Worm (Caenorhabditis elegans) whole organism, L2 larva: Measurements from ENCODE around the gene F01D5.5.

Experiments
- C34F6.9 ChIP-seq: fragments of 150-350 bp; optimal IDR thresholded peaks from 2 replicates; lab custom pipeline; 2014; ENCODE audit warnings: missing biosample characterization, missing genetic modification characterization
- F13H6.1 ChIP-seq: sonication (generic microtip); optimal IDR thresholded peaks from 2 replicates; lab custom pipeline; 2016; ENCODE audit warnings: missing genetic modification characterization, missing compliant biosample characterization
- R02D3.7 ChIP-seq: fragments of 150-350 bp; optimal IDR thresholded peaks from 2 replicates; lab custom pipeline; 2014; ENCODE audit warnings: missing biosample characterization, missing genetic modification characterization
- Y55F3AM.14 ChIP-seq: fragments of 200-800 bp; sonication (Bioruptor generic); optimal IDR thresholded peaks from 2 replicates; lab custom pipeline; 2018; ENCODE audit warnings: mild to moderate bottlenecking, missing genetic modification characterization, missing compliant biosample characterization
- alr-1 ChIP-seq: fragments of 150-350 bp; optimal IDR thresholded peaks from 2 replicates; lab custom pipeline; 2014; ENCODE audit warnings: missing biosample characterization, missing genetic modification characterization
- ama-1 ChIP-seq: fragments of 150-350 bp; optimal IDR thresholded peaks from 2 replicates; lab custom pipeline; 2018; ENCODE audit warnings: inconsistent platforms
- blmp-1 ChIP-seq: sonication (generic microtip); optimal IDR thresholded peaks from 2 replicates; lab custom pipeline; 2017; ENCODE audit warnings: missing genetic modification characterization, mild to moderate bottlenecking, missing compliant biosample characterization, antibody characterized with exemption, moderate library complexity; ENCODE audit not compliant: insufficient read depth
- ceh-16 ChIP-seq: fragments of 150-350 bp; optimal IDR thresholded peaks from 2 replicates; lab custom pipeline; 2014; ENCODE audit warnings: missing biosample characterization, missing genetic modification characterization
- ceh-82 ChIP-seq: fragments of 150-350 bp; optimal IDR thresholded peaks from 2 replicates; lab custom pipeline; 2014; ENCODE audit warnings: missing biosample characterization, missing genetic modification characterization
- crh-2 ChIP-seq: sonication (generic microtip); optimal IDR thresholded peaks from 2 replicates; lab custom pipeline; 2017; ENCODE audit warnings: missing biosample characterization, missing genetic modification characterization
- elt-3 ChIP-seq: sonication (generic microtip); optimal IDR thresholded peaks from 2 replicates; lab custom pipeline; 2017; ENCODE audit warnings: missing biosample characterization, missing genetic modification characterization
- fos-1 ChIP-seq: fragments of 150-350 bp; optimal IDR thresholded peaks from 2 replicates; lab custom pipeline; 2014; ENCODE audit warnings: missing biosample characterization, missing genetic modification characterization
- gmeb-1 ChIP-seq: fragments of 150-350 bp; optimal IDR thresholded peaks from 2 replicates; lab custom pipeline; 2014; ENCODE audit warnings: missing biosample characterization, missing genetic modification characterization
- lin-11 ChIP-seq: fragments of 150-350 bp; sonication (generic microtip); optimal IDR thresholded peaks from 2 replicates; lab custom pipeline; 2014; ENCODE audit warnings: missing biosample characterization, missing genetic modification characterization, inconsistent platforms, mixed read lengths
- lin-13 ChIP-seq: fragments of 150-350 bp; optimal IDR thresholded peaks from 2 replicates; lab custom pipeline; 2014; ENCODE audit warnings: missing biosample characterization, missing genetic modification reagents, missing genetic modification characterization
- lin-39 ChIP-seq: fragments of 150-350 bp; optimal IDR thresholded peaks from 2 replicates; lab custom pipeline; 2014; ENCODE audit warnings: missing biosample characterization, missing genetic modification reagents, missing genetic modification characterization
- mab-5 ChIP-seq: fragments of 150-350 bp; optimal IDR thresholded peaks from 2 replicates; lab custom pipeline; 2014; ENCODE audit warnings: missing biosample characterization, missing genetic modification characterization
- mbf-1 ChIP-seq: sonication (generic microtip); optimal IDR thresholded peaks from 2 replicates; lab custom pipeline; 2017; ENCODE audit warnings: missing biosample characterization, missing genetic modification characterization
- nhr-10 ChIP-seq: sonication (generic microtip); optimal IDR thresholded peaks from 2 replicates; lab custom pipeline; 2017; ENCODE audit warnings: missing biosample characterization, missing genetic modification characterization
- nhr-11 ChIP-seq: fragments of 150-350 bp; optimal IDR thresholded peaks from 2 replicates; lab custom pipeline; 2014; ENCODE audit warnings: missing biosample characterization, missing genetic modification characterization
- nhr-12 ChIP-seq: fragments of 150-350 bp; optimal IDR thresholded peaks from 2 replicates; lab custom pipeline; 2014; ENCODE audit warnings: missing biosample characterization, missing genetic modification characterization
- nhr-21 ChIP-seq: fragments of 150-350 bp; optimal IDR thresholded peaks from 2 replicates; lab custom pipeline; 2014; ENCODE audit warnings: missing biosample characterization, missing genetic modification characterization
- nhr-237 ChIP-seq: fragments of 150-350 bp; optimal IDR thresholded peaks from 2 replicates; lab custom pipeline; 2014; ENCODE audit warnings: missing biosample characterization, missing genetic modification characterization
- nhr-25 ChIP-seq: fragments of 150-350 bp; sonication (generic microtip); optimal IDR thresholded peaks from 3 replicates; lab custom pipeline; 2014; ENCODE audit warnings: missing biosample characterization, missing genetic modification characterization
- nhr-77 ChIP-seq: fragments of 150-350 bp; optimal IDR thresholded peaks from 2 replicates; lab custom pipeline; 2014; ENCODE audit warnings: missing biosample characterization, missing genetic modification characterization
- peb-1 ChIP-seq: fragments of 150-350 bp; optimal IDR thresholded peaks from 2 replicates; lab custom pipeline; 2014; ENCODE audit warnings: missing biosample characterization, missing genetic modification characterization
- sem-4 ChIP-seq: fragments of 150-350 bp; optimal IDR thresholded peaks from 2 replicates; lab custom pipeline; 2014; ENCODE audit warnings: missing biosample characterization, missing genetic modification reagents, missing genetic modification characterization
- sma-3 ChIP-seq: sonication (generic microtip); optimal IDR thresholded peaks from 2 replicates; lab custom pipeline; 2016; ENCODE audit warnings: missing genetic modification reagents, missing genetic modification characterization, missing compliant biosample characterization
- sma-9 ChIP-seq, 2 experiments: fragments of 150-350 bp in 1 of 2; sonication (generic microtip) in 1 of 2; optimal IDR thresholded peaks; 2 replicates each; lab custom pipeline; 2014 to 2016; ENCODE audit warnings: missing genetic modification characterization in 2 of 2, mild to moderate bottlenecking in 1 of 2, missing biosample characterization in 1 of 2, missing compliant biosample characterization in 1 of 2, missing genetic modification reagents in 1 of 2, moderate library complexity in 1 of 2
- snpc-4 ChIP-seq: fragments of 150-350 bp; optimal IDR thresholded peaks from 2 replicates; lab custom pipeline; 2014; ENCODE audit warnings: missing biosample characterization, missing genetic modification characterization
- unc-39 ChIP-seq: fragments of 150-350 bp; optimal IDR thresholded peaks from 2 replicates; lab custom pipeline; 2014; ENCODE audit warnings: missing biosample characterization, missing genetic modification characterization
- unc-55 ChIP-seq: fragments of 150-350 bp; sonication (generic microtip); optimal IDR thresholded peaks from 3 replicates; lab custom pipeline; 2014; ENCODE audit warnings: missing biosample characterization, missing genetic modification reagents, missing genetic modification characterization
- unc-62 ChIP-seq: fragments of 150-350 bp; optimal IDR thresholded peaks from 2 replicates; lab custom pipeline; 2014; ENCODE audit warnings: missing biosample characterization, missing genetic modification reagents, missing genetic modification characterization
- ztf-1 ChIP-seq: fragments of 200-800 bp; sonication (Bioruptor generic); conservative IDR thresholded peaks from 2 replicates; pipeline ENCODE4 v1.3.6; 2022; ENCODE audit warnings: missing genetic modification characterization, missing compliant biosample characterization
- ztf-11 ChIP-seq: sonication (generic microtip); optimal IDR thresholded peaks from 2 replicates; lab custom pipeline; 2017; ENCODE audit warnings: missing biosample characterization, missing genetic modification characterization
- ztf-4 ChIP-seq: fragments of 150-350 bp; optimal IDR thresholded peaks from 2 replicates; lab custom pipeline; 2014; ENCODE audit warnings: missing biosample characterization, missing genetic modification characterization

F01D5.5 gene

ce11 chrII:13968979-13969378 is 33.1 kb downstream of the F01D5.5 start, which contains the start of gene sre-43:
sre-43 (minus strand) TSS chrII:13969079.
- TF ChIP-seq F13H6.1 (no peak), sma-9 (GFP tag; optimal IDR thresholded peaks at IDR 0.05; lab: Kevin White, UChicago) (no peak), sma-9 (tag; optimal IDR thresholded peaks at IDR 0.05; lab: Kevin White, UChicago) (no peak), sma-3 (GFP tag; lab: Kevin White, UChicago) (no peak), sem-4 (no peak), ceh-16 (no peak), nhr-11 (no peak), lin-39 (tag; lab: Kevin White, UChicago) (no peak), snpc-4 (tag; lab: Kevin White, UChicago) (no peak), nhr-237 (tag; lab: Kevin White, UChicago) (no peak), ceh-82 (no peak), unc-55 (GFP tag; lab: Kevin White, UChicago) (no peak), elt-3 (tag; lab: Kevin White, UChicago) (no peak), R02D3.7 (tag; lab: Kevin White, UChicago) (no peak), nhr-25 (tag; lab: Kevin White, UChicago) (no peak), nhr-77 (tag; lab: Kevin White, UChicago) (no peak), lin-11 (tag; lab: Kevin White, UChicago) (no peak), nhr-12 (no peak)
- TF ChIP-seq, all 48 proteins: peak for 0

ce11 chrII:13966242-13966641 is 35.9 kb downstream of the F01D5.5 start, which contains the start of gene W07G1.7:
W07G1.7 (minus strand) TSS chrII:13966342.
- TF ChIP-seq peb-1 (no peak), sma-9 (GFP tag; optimal IDR thresholded peaks at IDR 0.05; lab: Kevin White, UChicago) (no peak), sma-9 (tag; optimal IDR thresholded peaks at IDR 0.05; lab: Kevin White, UChicago) (no peak), nhr-11 (no peak), sma-3 (GFP tag; lab: Kevin White, UChicago) (no peak), ztf-4 (no peak), nhr-237 (tag; lab: Kevin White, UChicago) (no peak), unc-62 (GFP tag; lab: Kevin White, UChicago) (no peak)

DNA sequence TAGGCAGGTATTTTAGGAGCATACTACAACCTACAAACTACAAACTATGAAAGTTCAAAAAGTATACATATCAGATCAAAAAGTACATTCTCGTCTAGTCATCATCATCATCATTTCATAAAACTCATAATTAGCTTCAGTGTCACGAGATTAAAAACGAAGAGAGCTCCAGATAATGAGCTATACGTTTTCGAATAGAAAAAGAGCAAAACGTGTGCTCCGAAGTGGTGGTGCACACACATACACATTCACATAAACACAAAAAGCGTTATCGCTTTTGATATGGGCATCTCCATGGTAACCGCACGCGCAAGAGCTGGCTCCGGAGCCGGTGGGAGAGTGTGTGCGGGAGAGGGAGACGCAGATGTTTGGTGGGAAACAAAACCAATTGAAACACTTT is 37.8 kb downstream of the F01D5.5 start:
- TF ChIP-seq ztf-11 (tag; lab: Kevin White, UChicago) (no peak), blmp-1 (no peak), mab-5 (tag; lab: Kevin White, UChicago) (no peak), ztf-1 (no peak), mbf-1 (no peak)

DNA sequence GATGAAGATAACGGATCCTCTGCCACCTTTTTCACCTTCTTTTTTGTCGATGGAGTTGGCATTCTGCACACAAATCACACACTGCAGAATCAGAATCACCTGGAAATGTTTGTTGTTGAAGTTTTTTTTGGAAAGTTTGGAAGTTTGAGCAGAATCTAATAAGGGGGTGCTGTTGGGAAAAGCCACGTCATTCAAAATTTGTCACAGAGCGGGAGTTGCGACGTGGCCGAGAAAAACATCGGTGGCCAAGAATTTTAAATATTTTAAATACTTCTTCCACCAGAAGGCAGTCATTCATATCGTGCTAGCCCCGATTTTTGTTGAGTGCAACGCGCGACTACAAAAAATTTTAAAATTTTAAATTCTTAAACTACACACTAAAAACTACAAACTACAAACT is 39.8 kb downstream of the F01D5.5 start, which contains the start of gene rpi-1:
Gene rpi-1 (minus strand): TSS at position 101 of the 400 bp plus-strand sequence.
- TF ChIP-seq nhr-10 (tag; lab: Kevin White, UChicago) (no peak), elt-3 (tag; lab: Kevin White, UChicago) (no peak), C34F6.9 (no peak), fos-1 (tag; lab: Kevin White, UChicago) (no peak), ama-1 (lab: Kevin White, UChicago) (no peak), crh-2 (no peak), Y55F3AM.14 (GFP tag; lab: Kevin White, UChicago) (no peak), alr-1 (tag; lab: Kevin White, UChicago) (no peak)

- TF ChIP-seq crh-2 (no peak), mbf-1 (no peak), unc-55 (GFP tag; lab: Kevin White, UChicago) (no peak), lin-39 (tag; lab: Kevin White, UChicago) (no peak), sma-3 (GFP tag; lab: Kevin White, UChicago) (no peak), nhr-21 (no peak), nhr-237 (tag; lab: Kevin White, UChicago) (no peak), nhr-77 (tag; lab: Kevin White, UChicago) (no peak), gmeb-1 (tag; lab: Kevin White, UChicago) (no peak), lin-13 (no peak), unc-62 (GFP tag; lab: Kevin White, UChicago) (no peak), unc-39 (tag; lab: Kevin White, UChicago) (no peak), nhr-11 (no peak), fos-1 (tag; lab: Kevin White, UChicago) (no peak)
- TF ChIP-seq, all 48 proteins: peak for 0
Observed at ce11 chrII:13961567-13961966, 40.5 kb downstream of the F01D5.5 start.
